Worm (Caenorhabditis elegans): Measurements from ENCODE around the gene zip-7.
A peak's percentile ranks its signal among the peaks of the same experiment; 100 is the strongest.

Gene zip-7

DNA sequence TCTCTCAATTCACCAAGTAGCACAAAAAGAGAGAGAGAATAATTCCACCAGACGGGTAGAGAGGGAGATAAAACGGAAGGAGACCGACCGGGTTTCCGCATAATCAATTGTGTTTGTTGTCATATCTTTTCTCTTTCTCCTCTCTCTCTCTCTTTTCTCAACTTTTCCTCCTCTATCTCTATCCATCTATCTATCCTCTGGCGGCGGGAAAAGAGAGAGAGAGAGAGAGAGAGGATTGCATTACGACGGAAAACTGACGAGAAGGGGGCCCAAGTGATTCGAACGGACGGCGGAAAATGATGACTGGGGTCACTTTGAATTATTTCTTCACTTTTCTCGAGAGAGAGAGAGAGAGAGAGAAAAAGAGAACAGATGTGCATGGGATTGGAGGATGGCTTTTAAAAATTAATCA is 7.4 kb downstream of the zip-7 start:
- TF ChIP-seq ceh-28 (tag; optimal IDR thresholded peaks at IDR 0.05), result peak; percentile 67
- no peak for TF ChIP-seq R02D3.7 (tag; optimal IDR thresholded peaks at IDR 0.05)
- peak; percentile 65 for TF ChIP-seq tbx-2 (tag; optimal IDR thresholded peaks at IDR 0.05)
- no peak for TF ChIP-seq pha-4 (tag; optimal IDR thresholded peaks at IDR 0.05)
- TF ChIP-seq unc-62 (GFP tag; optimal IDR thresholded peaks at IDR 0.05), result peak; percentile 67
- no peak for TF ChIP-seq fos-1 (tag; optimal IDR thresholded peaks at IDR 0.05)
- no peak for TF ChIP-seq ceh-16 (tag; optimal IDR thresholded peaks at IDR 0.05)
- TF ChIP-seq unc-39 (tag; optimal IDR thresholded peaks at IDR 0.05), result no peak
- TF ChIP-seq nhr-23 (tag; optimal IDR thresholded peaks at IDR 0.05), result peak; percentile 79
- TF ChIP-seq skn-1 (tag; optimal IDR thresholded peaks at IDR 0.05), result peak; percentile 33
- TF ChIP-seq lin-39 (tag; optimal IDR thresholded peaks at IDR 0.05), result peak; percentile 64
- no peak for TF ChIP-seq zag-1 (tag; optimal IDR thresholded peaks at IDR 0.05)
- no peak for TF ChIP-seq nhr-28 (tag; optimal IDR thresholded peaks at IDR 0.05)
- TF ChIP-seq lsy-12 (tag; optimal IDR thresholded peaks at IDR 0.05), result no peak
- no peak for TF ChIP-seq ztf-4 (tag; optimal IDR thresholded peaks at IDR 0.05)
- TF ChIP-seq nfya-1 (tag; optimal IDR thresholded peaks at IDR 0.05; ENCODE audit: insufficient read depth), result peak; percentile 75
- TF ChIP-seq nhr-25 (tag; optimal IDR thresholded peaks at IDR 0.05), result peak; percentile 20

- TF ChIP-seq pqm-1 (tag; optimal IDR thresholded peaks at IDR 0.05) (no peak), lin-39 (tag; optimal IDR thresholded peaks at IDR 0.05) (peak; percentile 45), nfya-1 (tag; optimal IDR thresholded peaks at IDR 0.05; ENCODE audit: insufficient read depth) (peak; percentile 25), egl-5 (tag; optimal IDR thresholded peaks at IDR 0.05) (peak; percentile 94)
These were observed 9.0 kb downstream of the zip-7 start for ce11 chrIV:16496491-16496890.

ce11 chrIV:16494007-16494406 is 11.5 kb downstream of the zip-7 start:
- no peak for TF ChIP-seq R02D3.7 (tag; optimal IDR thresholded peaks at IDR 0.05)
- TF ChIP-seq nhr-23 (tag; optimal IDR thresholded peaks at IDR 0.05), result no peak
- no peak for TF ChIP-seq daf-12 (tag; optimal IDR thresholded peaks at IDR 0.05)
- no peak for TF ChIP-seq pha-4 (tag; optimal IDR thresholded peaks at IDR 0.05)
- no peak for TF ChIP-seq egl-5 (tag; optimal IDR thresholded peaks at IDR 0.05)
- no peak for TF ChIP-seq nhr-76 (tag; optimal IDR thresholded peaks at IDR 0.05)
- TF ChIP-seq ZK546.5 (tag; optimal IDR thresholded peaks at IDR 0.05), result no peak
- TF ChIP-seq egl-27 (tag; optimal IDR thresholded peaks at IDR 0.05), result no peak
- no peak for TF ChIP-seq ztf-4 (tag; optimal IDR thresholded peaks at IDR 0.05)
- no peak for TF ChIP-seq hmg-11 (tag; optimal IDR thresholded peaks at IDR 0.05)
- no peak for TF ChIP-seq nhr-12 (tag; optimal IDR thresholded peaks at IDR 0.05)
- no peak for TF ChIP-seq nhr-11 (tag; optimal IDR thresholded peaks at IDR 0.05)
- TF ChIP-seq elt-2 (tag; optimal IDR thresholded peaks at IDR 0.05), result no peak
- no peak for TF ChIP-seq eor-1 (tag; optimal IDR thresholded peaks at IDR 0.05)
- no peak for TF ChIP-seq ceh-16 (tag; optimal IDR thresholded peaks at IDR 0.05)
- no peak for TF ChIP-seq sea-2 (GFP tag; optimal IDR thresholded peaks at IDR 0.05)
- no peak for TF ChIP-seq nfya-1 (tag; optimal IDR thresholded peaks at IDR 0.05; ENCODE audit: insufficient read depth)
- no peak for TF ChIP-seq nhr-237 (tag; optimal IDR thresholded peaks at IDR 0.05)
- TF ChIP-seq snpc-4 (tag; optimal IDR thresholded peaks at IDR 0.05), result no peak
- no peak for TF ChIP-seq mml-1 (tag; optimal IDR thresholded peaks at IDR 0.05)

ce11 chrIV:16492937-16493336 is 12.5 kb downstream of the zip-7 start:
- TF ChIP-seq zag-1 (tag; optimal IDR thresholded peaks at IDR 0.05), result no peak
- no peak for TF ChIP-seq nhr-25 (tag; optimal IDR thresholded peaks at IDR 0.05)
- TF ChIP-seq R02D3.7 (tag; optimal IDR thresholded peaks at IDR 0.05), result no peak
- TF ChIP-seq ceh-9 (tag; optimal IDR thresholded peaks at IDR 0.05), result no peak
- TF ChIP-seq skn-1 (tag; optimal IDR thresholded peaks at IDR 0.05), result no peak
- no peak for TF ChIP-seq ztf-11 (tag; optimal IDR thresholded peaks at IDR 0.05)
- TF ChIP-seq fos-1 (tag; optimal IDR thresholded peaks at IDR 0.05), result no peak
- TF ChIP-seq unc-39 (tag; optimal IDR thresholded peaks at IDR 0.05), result no peak
- no peak for TF ChIP-seq nhr-28 (tag; optimal IDR thresholded peaks at IDR 0.05)
- no peak for TF ChIP-seq nhr-76 (tag; optimal IDR thresholded peaks at IDR 0.05)

DNA sequence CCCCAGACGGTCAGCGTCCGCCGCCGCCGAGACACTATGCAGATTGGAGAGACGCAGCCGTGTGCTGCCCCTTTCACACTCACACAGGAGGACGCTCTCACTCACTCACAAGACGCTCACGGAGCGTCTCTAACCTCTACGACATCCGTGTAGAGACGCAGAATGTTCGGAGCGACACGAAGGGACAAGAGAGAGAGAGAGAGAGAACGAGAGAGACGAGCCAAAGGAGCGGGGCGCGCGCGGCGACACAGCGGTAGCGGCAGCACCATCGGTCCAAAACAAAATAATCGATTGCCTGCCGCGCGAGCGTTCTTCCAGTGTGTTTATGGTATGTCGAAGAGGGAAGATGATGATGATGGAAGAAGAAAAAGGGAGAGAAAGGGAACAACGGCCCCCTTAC is 13.2 kb downstream of the zip-7 start:
- peak; percentile 24 for TF ChIP-seq lsy-12 (tag; optimal IDR thresholded peaks at IDR 0.05)
- TF ChIP-seq lin-15B (tag; optimal IDR thresholded peaks at IDR 0.05), result peak; percentile 59
- peak; percentile 24 for TF ChIP-seq R02D3.7 (tag; optimal IDR thresholded peaks at IDR 0.05)
- TF ChIP-seq nhr-11 (tag; optimal IDR thresholded peaks at IDR 0.05), result peak; percentile 35
- no peak for TF ChIP-seq elt-1 (tag; optimal IDR thresholded peaks at IDR 0.05)
- peak; percentile 1 for TF ChIP-seq aly-2 (tag; optimal IDR thresholded peaks at IDR 0.05)
- TF ChIP-seq skn-1 (tag; optimal IDR thresholded peaks at IDR 0.05), result peak; percentile 73
- TF ChIP-seq nhr-67 (tag; optimal IDR thresholded peaks at IDR 0.05), result no peak
- TF ChIP-seq fkh-2 (tag; optimal IDR thresholded peaks at IDR 0.05), result no peak
- TF ChIP-seq ceh-9 (tag; optimal IDR thresholded peaks at IDR 0.05), result no peak
- no peak for TF ChIP-seq nhr-76 (tag; optimal IDR thresholded peaks at IDR 0.05)
- TF ChIP-seq nhr-43 (tag; optimal IDR thresholded peaks at IDR 0.05; ENCODE audit: poor library complexity, severe bottlenecking), result peak; percentile 47
- TF ChIP-seq nhr-237 (tag; optimal IDR thresholded peaks at IDR 0.05), result no peak
- TF ChIP-seq ama-1 (optimal IDR thresholded peaks at IDR 0.05), result peak; percentile 46
- TF ChIP-seq nfya-1 (tag; optimal IDR thresholded peaks at IDR 0.05; ENCODE audit: insufficient read depth), result peak; percentile 91
- TF ChIP-seq daf-12 (tag; optimal IDR thresholded peaks at IDR 0.05), result no peak
- peak; percentile 85 for TF ChIP-seq nhr-23 (tag; optimal IDR thresholded peaks at IDR 0.05)
- peak; percentile 20 for TF ChIP-seq pqm-1 (tag; optimal IDR thresholded peaks at IDR 0.05)
- TF ChIP-seq fos-1 (tag; optimal IDR thresholded peaks at IDR 0.05), result peak; percentile 71
- no peak for TF ChIP-seq nhr-28 (tag; optimal IDR thresholded peaks at IDR 0.05)
- peak; percentile 83 for TF ChIP-seq lin-39 (tag; optimal IDR thresholded peaks at IDR 0.05)
- TF ChIP-seq jun-1 (tag; optimal IDR thresholded peaks at IDR 0.05), result peak; percentile 85
- peak; percentile 74 for TF ChIP-seq egl-5 (tag; optimal IDR thresholded peaks at IDR 0.05)
- peak; percentile 79 for TF ChIP-seq tbx-2 (tag; optimal IDR thresholded peaks at IDR 0.05)
- TF ChIP-seq sea-2 (GFP tag; optimal IDR thresholded peaks at IDR 0.05), result peak; percentile 75
- TF ChIP-seq nhr-12 (tag; optimal IDR thresholded peaks at IDR 0.05), result no peak
- no peak for TF ChIP-seq ZK546.5 (tag; optimal IDR thresholded peaks at IDR 0.05)
- peak; percentile 83 for TF ChIP-seq nhr-25 (tag; optimal IDR thresholded peaks at IDR 0.05)

Measured in whole organism, L3 larva.